Fruit fly (Drosophila melanogaster) whole organism, embryonic: ENCODE measurements around the gene pasi2.

Experiments
- ATbp ChIP-seq: fragments of 200-800 bp; sonication (Bioruptor generic); optimal IDR thresholded peaks from 2 replicates; lab custom pipeline; 2017; ENCODE audit warnings: missing biosample characterization, mild to moderate bottlenecking, missing genetic modification characterization, missing genetic modification reagents
- Atf3 ChIP-seq: fragments of 200-800 bp; sonication (Bioruptor generic); optimal IDR thresholded peaks from 3 replicates; lab custom pipeline; 2016; ENCODE audit warnings: missing biosample characterization, missing genetic modification characterization
- CG10267 ChIP-seq: fragments of 200-800 bp; sonication (Bioruptor generic); optimal IDR thresholded peaks from 2 replicates; lab custom pipeline; 2018; ENCODE audit warnings: missing biosample characterization, mild to moderate bottlenecking, missing genetic modification characterization, moderate library complexity
- CG10979 ChIP-seq: fragments of 200-800 bp; sonication (Bioruptor generic); optimal IDR thresholded peaks from 2 replicates; lab custom pipeline; 2018; ENCODE audit warnings: missing biosample characterization, mild to moderate bottlenecking, missing genetic modification characterization, moderate library complexity
- CG14710 ChIP-seq: fragments of 200-800 bp; sonication (Bioruptor generic); optimal IDR thresholded peaks from 3 replicates; lab custom pipeline; 2019; ENCODE audit warnings: missing biosample characterization, mild to moderate bottlenecking, missing genetic modification characterization, moderate library complexity
- CG14860 ChIP-seq: fragments of 200-800 bp; sonication (Bioruptor generic); IDR thresholded peaks from 3 replicates; pipeline ENCODE4 v1.3.6; 2022; ENCODE audit warnings: missing biosample characterization, missing genetic modification characterization; ENCODE audit not compliant: partially characterized antibody
- CG15601 ChIP-seq: fragments of 200-800 bp; sonication (Bioruptor generic); optimal IDR thresholded peaks from 3 replicates; lab custom pipeline; 2019; ENCODE audit warnings: missing biosample characterization, mild to moderate bottlenecking, missing genetic modification characterization, moderate library complexity
- CG15696 ChIP-seq: fragments of 200-800 bp; sonication (Bioruptor generic); optimal IDR thresholded peaks from 2 replicates; lab custom pipeline; 2019; ENCODE audit warnings: missing biosample characterization, mild to moderate bottlenecking, missing genetic modification characterization, moderate library complexity
- CG2120 ChIP-seq: fragments of 200-800 bp; sonication (Bioruptor generic); optimal IDR thresholded peaks from 3 replicates; lab custom pipeline; 2016; ENCODE audit warnings: missing biosample characterization, missing genetic modification characterization
- CG31365 ChIP-seq: fragments of 200-800 bp; sonication (Bioruptor generic); optimal IDR thresholded peaks from 2 replicates; lab custom pipeline; 2018; ENCODE audit warnings: missing biosample characterization, mild to moderate bottlenecking, missing genetic modification characterization
- CG31441 ChIP-seq: fragments of 200-800 bp; sonication (Bioruptor generic); IDR thresholded peaks from 2 replicates; pipeline ENCODE4 v1.3.6; 2022; ENCODE audit warnings: missing biosample characterization, missing genetic modification characterization
- CG3847 ChIP-seq: fragments of 200-800 bp; sonication (Bioruptor generic); IDR thresholded peaks from 2 replicates; pipeline ENCODE4 v1.3.6; 2022; ENCODE audit warnings: missing biosample characterization, missing genetic modification characterization
- CG3995 ChIP-seq: fragments of 200-800 bp; sonication (Bioruptor generic); optimal IDR thresholded peaks from 3 replicates; lab custom pipeline; 2016; ENCODE audit warnings: missing biosample characterization, missing genetic modification characterization
- CG4404 ChIP-seq: fragments of 200-800 bp; sonication (Bioruptor generic); IDR thresholded peaks from 2 replicates; pipeline ENCODE4 v1.3.6; 2022; ENCODE audit warnings: missing biosample characterization, missing genetic modification characterization
- CG5180 ChIP-seq: fragments of 200-800 bp; sonication (Bioruptor generic); optimal IDR thresholded peaks from 3 replicates; lab custom pipeline; 2017; ENCODE audit warnings: missing biosample characterization, missing genetic modification characterization, mild to moderate bottlenecking, moderate library complexity, missing genetic modification reagents
- D19A ChIP-seq: fragments of 200-800 bp; optimal IDR thresholded peaks from 3 replicates; lab custom pipeline; 2019; ENCODE audit warnings: missing biosample characterization, mild to moderate bottlenecking, missing genetic modification characterization, moderate library complexity
- Deaf1 ChIP-seq: fragments of 200-800 bp; optimal IDR thresholded peaks from 3 replicates; lab custom pipeline; 2019; ENCODE audit warnings: missing biosample characterization, mild to moderate bottlenecking, missing genetic modification characterization, moderate library complexity
- E2f2 ChIP-seq: fragments of 200-800 bp; sonication (Bioruptor generic); IDR thresholded peaks from 2 replicates; pipeline ENCODE4 v1.3.6; 2022; ENCODE audit warnings: missing biosample characterization, missing genetic modification characterization
- Hmx ChIP-seq: fragments of 200-800 bp; sonication (Bioruptor generic); optimal IDR thresholded peaks from 2 replicates; lab custom pipeline; 2016; ENCODE audit warnings: missing biosample characterization, missing genetic modification characterization
- Hsf ChIP-seq: fragments of 200-800 bp; sonication (Bioruptor generic); optimal IDR thresholded peaks from 3 replicates; lab custom pipeline; 2016; ENCODE audit warnings: missing biosample characterization, missing genetic modification characterization
- Meics ChIP-seq: fragments of 200-800 bp; sonication (Bioruptor generic); optimal IDR thresholded peaks from 2 replicates; lab custom pipeline; 2017; ENCODE audit warnings: missing biosample characterization, mild to moderate bottlenecking, missing genetic modification characterization
- Neu2 ChIP-seq: fragments of 200-800 bp; sonication (Bioruptor generic); optimal IDR thresholded peaks from 3 replicates; lab custom pipeline; 2016; ENCODE audit warnings: missing biosample characterization, missing genetic modification characterization, borderline replicate concordance
- Sox100B ChIP-seq: fragments of 200-800 bp; sonication (Bioruptor generic); optimal IDR thresholded peaks from 3 replicates; lab custom pipeline; 2018; ENCODE audit warnings: missing biosample characterization, mild to moderate bottlenecking, missing genetic modification characterization
- Ssrp ChIP-seq: fragments of 200-800 bp; sonication (Bioruptor generic); optimal IDR thresholded peaks from 2 replicates; lab custom pipeline; 2018; ENCODE audit warnings: missing biosample characterization, mild to moderate bottlenecking, missing genetic modification characterization, moderate library complexity
- Trl ChIP-seq, 3 experiments: fragments of >200 bp in 2 of 3; fragments of 200-800 bp in 1 of 3; sonication (Bioruptor generic) in 1 of 3; optimal IDR thresholded peaks; 2 replicates in 1 of 3; 3 replicates in 2 of 3; lab custom pipeline; 2016 to 2017; ENCODE audit warnings: missing biosample characterization in 1 of 3, missing genetic modification characterization in 1 of 3
- aop ChIP-seq: fragments of 200-800 bp; sonication (Bioruptor generic); IDR thresholded peaks from 2 replicates; pipeline ENCODE4 v1.3.6; 2022; ENCODE audit warnings: missing biosample characterization, missing genetic modification characterization
- ara ChIP-seq: fragments of 200-800 bp; sonication (Bioruptor generic); IDR thresholded peaks from 2 replicates; pipeline ENCODE4 v1.3.6; 2022; ENCODE audit warnings: missing biosample characterization, missing genetic modification characterization
- ase ChIP-seq: fragments of 200-800 bp; sonication (Bioruptor generic); IDR thresholded peaks from 3 replicates; pipeline ENCODE4 v1.3.6; 2022; ENCODE audit warnings: missing biosample characterization, missing genetic modification characterization
- bbx ChIP-seq: fragments of 200-800 bp; sonication (Bioruptor generic); IDR thresholded peaks from 2 replicates; pipeline ENCODE4 v1.3.6; 2022; ENCODE audit warnings: missing biosample characterization, missing genetic modification characterization; ENCODE audit not compliant: partially characterized antibody
- bsh ChIP-seq, 2 experiments: fragments of 200-800 bp; sonication (Bioruptor generic); optimal IDR thresholded peaks; 2 replicates each; lab custom pipeline; 2017 to 2018; ENCODE audit warnings: mild to moderate bottlenecking in 2 of 2, missing biosample characterization in 2 of 2, missing genetic modification characterization in 2 of 2, moderate library complexity in 1 of 2
- caup ChIP-seq: fragments of 200-800 bp; sonication (Bioruptor generic); optimal IDR thresholded peaks from 3 replicates; lab custom pipeline; 2017; ENCODE audit warnings: missing biosample characterization, mild to moderate bottlenecking, missing genetic modification characterization, moderate library complexity; ENCODE audit not compliant: severe bottlenecking
- ci ChIP-seq: fragments of 200-800 bp; sonication (Bioruptor generic); IDR thresholded peaks from 3 replicates; pipeline ENCODE4 v1.3.6; 2022; ENCODE audit warnings: missing biosample characterization, missing genetic modification characterization
- crp ChIP-seq, 2 experiments: fragments of 200-800 bp; sonication (Bioruptor generic); optimal IDR thresholded peaks; 2 replicates in 1 of 2; 3 replicates in 1 of 2; lab custom pipeline; 2017; ENCODE audit warnings: missing biosample characterization in 2 of 2, missing genetic modification characterization in 2 of 2, mild to moderate bottlenecking in 1 of 2, moderate library complexity in 1 of 2
- dan ChIP-seq: fragments of 200-800 bp; sonication (Bioruptor generic); IDR thresholded peaks from 2 replicates; pipeline ENCODE4 v1.3.6; 2022; ENCODE audit warnings: missing biosample characterization, missing genetic modification characterization
- dimm ChIP-seq: fragments of 200-800 bp; sonication (Bioruptor generic); IDR thresholded peaks from 2 replicates; pipeline ENCODE4 v1.3.6; 2022; ENCODE audit warnings: missing biosample characterization, missing genetic modification characterization
- gcm ChIP-seq: fragments of 200-800 bp; sonication (Bioruptor generic); optimal IDR thresholded peaks from 2 replicates; lab custom pipeline; 2019; ENCODE audit warnings: missing biosample characterization, mild to moderate bottlenecking, missing genetic modification characterization, moderate library complexity
- gem ChIP-seq: fragments of 200-800 bp; sonication (Bioruptor generic); optimal IDR thresholded peaks from 2 replicates; lab custom pipeline; 2019; ENCODE audit warnings: missing biosample characterization, mild to moderate bottlenecking, missing genetic modification characterization, moderate library complexity
- grau ChIP-seq: fragments of 200-800 bp; optimal IDR thresholded peaks from 3 replicates; lab custom pipeline; 2019; ENCODE audit warnings: missing biosample characterization, mild to moderate bottlenecking, missing genetic modification characterization, moderate library complexity
- hb ChIP-seq: fragments of 200-800 bp; sonication (Bioruptor generic); IDR thresholded peaks from 3 replicates; pipeline ENCODE4 v1.3.6; 2022; ENCODE audit warnings: missing biosample characterization, missing genetic modification characterization; ENCODE audit not compliant: partially characterized antibody
- kay ChIP-seq: fragments of 200-800 bp; sonication (Bioruptor generic); optimal IDR thresholded peaks from 2 replicates; lab custom pipeline; 2016; ENCODE audit warnings: missing biosample characterization, missing genetic modification characterization
- klu ChIP-seq: fragments of 200-800 bp; sonication (Bioruptor generic); IDR thresholded peaks from 2 replicates; pipeline ENCODE4 v1.3.6; 2022; ENCODE audit warnings: missing biosample characterization, missing genetic modification characterization
- lmd ChIP-seq: fragments of 200-800 bp; sonication (Bioruptor generic); IDR thresholded peaks from 2 replicates; pipeline ENCODE4 v1.3.6; 2022; ENCODE audit warnings: missing biosample characterization, missing genetic modification characterization
- peb ChIP-seq: fragments of 200-800 bp; sonication (Bioruptor generic); IDR thresholded peaks from 2 replicates; pipeline ENCODE4 v1.3.6; 2022; ENCODE audit warnings: missing biosample characterization, missing genetic modification characterization
- psq ChIP-seq: fragments of 200-800 bp; sonication (Bioruptor generic); optimal IDR thresholded peaks from 2 replicates; lab custom pipeline; 2017; ENCODE audit warnings: missing biosample characterization, missing genetic modification characterization
- row ChIP-seq: fragments of 200-800 bp; sonication (Bioruptor generic); IDR thresholded peaks from 3 replicates; pipeline ENCODE4 v1.3.6; 2022; ENCODE audit warnings: missing biosample characterization, missing genetic modification characterization
- so ChIP-seq: fragments of 200-800 bp; sonication (Bioruptor generic); IDR thresholded peaks from 3 replicates; pipeline ENCODE4 v1.3.6; 2022; ENCODE audit warnings: missing biosample characterization, missing genetic modification characterization
- yki ChIP-seq: fragments of >200 bp; optimal IDR thresholded peaks from 3 replicates; lab custom pipeline; 2018
- zfh1 ChIP-seq: fragments of 200-800 bp; sonication (Bioruptor generic); IDR thresholded peaks from 3 replicates; pipeline ENCODE4 v1.3.6; 2022; ENCODE audit warnings: missing biosample characterization, missing genetic modification characterization

pasi2 gene

DNA sequence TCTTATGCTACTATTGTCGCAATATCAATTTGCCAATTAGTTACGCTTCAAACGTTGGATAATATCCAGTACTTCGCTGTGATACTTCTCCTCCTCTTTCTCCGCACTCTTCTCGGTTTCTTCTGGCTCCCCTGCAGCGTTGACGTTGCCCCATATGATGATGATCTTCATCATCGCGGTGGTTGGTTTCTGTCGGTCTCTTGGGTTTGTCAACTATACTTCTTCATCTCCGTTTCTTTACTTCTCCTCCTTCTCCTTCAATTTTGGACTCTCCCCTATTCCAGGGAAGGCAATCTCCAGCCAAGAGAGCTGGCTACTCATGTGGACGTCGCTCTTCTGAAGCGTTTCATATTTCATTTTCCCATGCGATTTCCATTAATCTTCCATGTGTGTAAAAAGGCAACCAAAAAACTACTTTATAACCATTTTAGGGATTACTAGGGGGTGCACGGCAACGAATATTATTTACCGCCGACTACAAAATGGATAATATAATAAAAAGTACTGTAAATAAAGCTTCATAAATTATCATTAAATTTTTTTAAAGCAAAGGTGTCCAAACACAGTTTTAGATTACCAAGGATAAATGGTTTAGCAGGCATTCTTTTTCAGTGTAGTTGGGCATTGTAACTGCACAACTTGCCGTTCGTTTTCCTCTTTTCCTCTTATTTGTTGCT, 12.9 kb downstream of the pasi2 start (continued):
- 0 out of 2 replicates have a peak, but pooled peaks have one; percentile 39 for TF ChIP-seq CG31441
- TF ChIP-seq CG5180 (GFP tag; lab: Kevin White, UChicago), result no peak
- no peak for TF ChIP-seq dan (GFP tag; lab: Robert Waterston, UW)
- no peak for TF ChIP-seq crp (GFP tag; optimal IDR thresholded peaks at IDR 0.05; lab: Kevin White, UChicago)
- TF ChIP-seq D19A, result peak; percentile 5
- TF ChIP-seq gcm (GFP tag; lab: Kevin White, UChicago), result peak; percentile 3
- 0 out of 2 replicates have a peak, but pooled peaks have one; percentile 9 for TF ChIP-seq lmd (GFP tag; lab: Robert Waterston, UW)
- no peak for TF ChIP-seq CG15601 (tag; lab: Kevin White, UChicago)
- TF ChIP-seq bbx (GFP tag; lab: Robert Waterston, UW), result no peak
- no peak for TF ChIP-seq Atf3 (GFP tag; lab: Kevin White, UChicago)
- no peak for TF ChIP-seq CG3995 (GFP tag; lab: Kevin White, UChicago)
- TF ChIP-seq yki (lab: Kevin White, UChicago), result no peak
- no peak for TF ChIP-seq Neu2
- TF ChIP-seq CG4404, result peak; percentile 44; the same call in 1 of the 2 replicates
- peak; percentile 31 to 77 for TF ChIP-seq bsh (GFP tag; optimal IDR thresholded peaks at IDR 0.05; lab: Kevin White, UChicago)
- 0 out of 3 replicates have a peak, but pooled peaks have one; percentile 13 for TF ChIP-seq ci (GFP tag; lab: Robert Waterston, UW)
- peak in 1 of 2 experiments; percentile 11 for TF ChIP-seq Trl (optimal IDR thresholded peaks at IDR 0.05; lab: Kevin White, UChicago)
- no peak for TF ChIP-seq Trl (GFP tag; optimal IDR thresholded peaks at IDR 0.05; lab: Kevin White, UChicago)
- TF ChIP-seq Deaf1 (tag; lab: Kevin White, UChicago), result no peak
- peak; percentile 16 for TF ChIP-seq Ssrp
- no peak for TF ChIP-seq dimm (GFP tag; lab: Robert Waterston, UW)
- peak; percentile 4 for TF ChIP-seq psq (GFP tag; lab: Kevin White, UChicago)
- no peak for TF ChIP-seq caup (GFP tag; lab: Kevin White, UChicago)
- TF ChIP-seq klu (GFP tag; lab: Robert Waterston, UW), result no peak
- TF ChIP-seq peb, result 0 out of 2 replicates have a peak, but pooled peaks have one; percentile 9
- TF ChIP-seq CG14860, result no peak
- TF ChIP-seq gem, result peak; percentile 48
- TF ChIP-seq ara (GFP tag; lab: Robert Waterston, UW), result peak; percentile 58
- peak; percentile 41 for TF ChIP-seq CG15696 (tag; lab: Kevin White, UChicago)
- peak; percentile 61 for TF ChIP-seq CG10979 (tag; lab: Kevin White, UChicago)
- no peak for TF ChIP-seq kay (GFP tag; lab: Kevin White, UChicago)
- no peak for TF ChIP-seq CG31365 (tag; lab: Kevin White, UChicago)
- peak; percentile 5 for TF ChIP-seq CG14710 (tag; lab: Kevin White, UChicago)
- TF ChIP-seq Meics, result no peak
- TF ChIP-seq Hsf, result peak; percentile 7
- 0 out of 3 replicates have a peak, but pooled peaks have one; percentile 22 for TF ChIP-seq zfh1 (GFP tag; lab: Robert Waterston, UW)
- TF ChIP-seq Hmx, result no peak
- TF ChIP-seq E2f2 (GFP tag; lab: Robert Waterston, UW), result peak; percentile 10; the same call in 1 of the 2 replicates
- 0 out of 3 replicates have a peak, but pooled peaks have one; percentile 43 for TF ChIP-seq so
- no peak for TF ChIP-seq CG3847 (GFP tag; lab: Robert Waterston, UW)
- no peak for TF ChIP-seq Sox100B (GFP tag; lab: Kevin White, UChicago)
- no peak for TF ChIP-seq ATbp
- no peak for TF ChIP-seq hb (GFP tag; lab: Robert Waterston, UW)
- TF ChIP-seq CG2120 (GFP tag; lab: Kevin White, UChicago), result no peak
- peak; percentile 21 for TF ChIP-seq grau
- no peak for TF ChIP-seq aop (GFP tag; lab: Robert Waterston, UW)
- 0 out of 3 replicates have a peak, but pooled peaks have one; percentile 31 for TF ChIP-seq row (GFP tag; lab: Robert Waterston, UW)
- peak; percentile 20 for TF ChIP-seq CG10267 (tag; lab: Kevin White, UChicago)
- no peak for TF ChIP-seq ase (GFP tag; lab: Robert Waterston, UW)
